Worm (Caenorhabditis elegans): Measurements from ENCODE around the gene C09B9.85.
"Not testable (repeated sequence)": the region's sequence is repeated elsewhere in the genome, so short reads cannot be mapped to it uniquely, and the experiment has no call there.

DNA sequence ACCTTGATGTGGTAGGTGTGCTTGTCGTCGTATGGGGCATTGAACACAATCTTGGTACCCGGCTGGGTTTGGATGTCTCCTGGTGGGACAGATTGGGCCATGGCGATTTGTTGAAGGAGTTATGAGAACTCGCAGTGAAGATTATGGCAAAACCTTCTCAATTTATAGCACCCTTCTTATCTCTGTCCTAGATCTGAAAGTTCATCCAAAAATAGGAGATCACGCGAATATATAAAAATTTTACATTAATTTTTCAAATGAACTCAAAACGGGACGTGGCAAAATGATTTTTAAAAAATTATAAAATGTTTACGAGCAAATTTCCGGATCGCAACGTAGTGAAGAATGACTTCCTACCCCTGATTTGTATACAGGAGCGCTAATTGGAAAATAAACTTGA, 39.4 kb upstream of the C09B9.85 start, which contains the start of gene msp-53:
- not testable (repeated sequence) for TF ChIP-seq mab-9 (GFP tag; IDR thresholded peaks at IDR 0.05); lin-15B (tag; optimal IDR thresholded peaks at IDR 0.05); dsc-1 (tag; optimal IDR thresholded peaks at IDR 0.05); dpl-1 (GFP tag; optimal IDR thresholded peaks at IDR 0.05)
